Worm (Caenorhabditis elegans): ENCODE measurements around the gene Y54G2A.13.

DNA sequence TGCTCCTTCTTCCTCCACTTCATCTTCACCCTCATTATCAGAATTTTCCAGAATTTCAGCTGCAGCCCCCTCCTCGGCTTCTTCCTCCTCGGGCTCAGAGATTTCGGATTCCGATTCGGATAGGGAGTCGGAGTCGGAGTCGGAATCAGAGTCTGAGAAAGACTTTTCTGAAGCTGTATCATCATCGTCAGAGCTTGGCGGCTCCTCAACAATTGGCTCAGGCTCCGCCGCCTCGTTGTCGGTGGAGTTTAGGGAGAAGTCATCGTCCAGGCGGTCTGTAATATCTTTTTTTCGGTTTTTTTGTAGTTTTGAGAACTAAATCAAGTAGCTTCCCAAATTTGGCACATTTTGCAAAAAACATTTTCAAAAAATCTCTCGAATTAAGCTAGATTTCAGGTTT lies 48.7 kb downstream of the Y54G2A.13 start:
- TF ChIP-seq unc-39 (tag; optimal IDR thresholded peaks at IDR 0.05) (no peak), egl-27 (tag; optimal IDR thresholded peaks at IDR 0.05) (no peak), ztf-11 (tag; optimal IDR thresholded peaks at IDR 0.05) (no peak), mdl-1 (tag; optimal IDR thresholded peaks at IDR 0.05) (no peak), nhr-77 (tag; optimal IDR thresholded peaks at IDR 0.05) (no peak)

Measured in whole organism, L2 larva.